Worm (Caenorhabditis elegans): ENCODE measurements around the gene rps-12.

The rps-12 gene

ce11 chrIII:5630350-5630749 lies 48.7 kb upstream of the rps-12 start:
- TF ChIP-seq egl-27 (tag; optimal IDR thresholded peaks at IDR 0.05) (no peak), nhr-11 (tag; optimal IDR thresholded peaks at IDR 0.05) (no peak), nhr-129 (tag; optimal IDR thresholded peaks at IDR 0.05) (peak; percentile 33), R02D3.7 (tag; optimal IDR thresholded peaks at IDR 0.05) (no peak)

- peak in 1 of 2 experiments; percentile 12 for TF ChIP-seq mdl-1 (tag; optimal IDR thresholded peaks at IDR 0.05)
- TF ChIP-seq fos-1 (tag; optimal IDR thresholded peaks at IDR 0.05), result no peak
- no peak for TF ChIP-seq nhr-23 (tag; optimal IDR thresholded peaks at IDR 0.05)
- no peak for TF ChIP-seq nhr-10 (tag; optimal IDR thresholded peaks at IDR 0.05)
- no peak for TF ChIP-seq peb-1 (tag; optimal IDR thresholded peaks at IDR 0.05)
- no peak for TF ChIP-seq ceh-16 (tag; optimal IDR thresholded peaks at IDR 0.05)
- no peak for TF ChIP-seq unc-39 (tag; optimal IDR thresholded peaks at IDR 0.05)
- TF ChIP-seq crh-2 (tag; optimal IDR thresholded peaks at IDR 0.05), result no peak
- TF ChIP-seq aly-2 (tag; optimal IDR thresholded peaks at IDR 0.05), result no peak
- peak; percentile 23 for TF ChIP-seq zag-1 (tag; optimal IDR thresholded peaks at IDR 0.05)
- TF ChIP-seq ztf-4 (tag; optimal IDR thresholded peaks at IDR 0.05), result peak; percentile 2
- TF ChIP-seq lsy-2 (tag; optimal IDR thresholded peaks at IDR 0.05), result peak in 1 of 2 experiments; percentile 10
- TF ChIP-seq dmd-4 (tag; optimal IDR thresholded peaks at IDR 0.05), result no peak
- no peak for TF ChIP-seq sma-3 (GFP tag; optimal IDR thresholded peaks at IDR 0.05)
- peak; percentile 1 for TF ChIP-seq nhr-129 (tag; optimal IDR thresholded peaks at IDR 0.05)
- peak; percentile 91 for TF ChIP-seq snpc-4 (tag; optimal IDR thresholded peaks at IDR 0.05)
- TF ChIP-seq nhr-77 (tag; optimal IDR thresholded peaks at IDR 0.05), result no peak
- TF ChIP-seq nhr-25 (tag; optimal IDR thresholded peaks at IDR 0.05), result no peak
- no peak for TF ChIP-seq skn-1 (tag; optimal IDR thresholded peaks at IDR 0.05)
- TF ChIP-seq F13H6.1 (tag; optimal IDR thresholded peaks at IDR 0.05), result no peak
- TF ChIP-seq mbf-1 (tag; optimal IDR thresholded peaks at IDR 0.05), result no peak
- no peak for TF ChIP-seq alr-1 (tag; optimal IDR thresholded peaks at IDR 0.05)
- no peak for TF ChIP-seq R02D3.7 (tag; optimal IDR thresholded peaks at IDR 0.05)
- no peak for TF ChIP-seq elt-3 (tag; optimal IDR thresholded peaks at IDR 0.05)
- TF ChIP-seq unc-55 (GFP tag; optimal IDR thresholded peaks at IDR 0.05), result peak; percentile 54
- TF ChIP-seq lin-11 (tag; optimal IDR thresholded peaks at IDR 0.05), result no peak
- no peak for TF ChIP-seq ztf-11 (tag; optimal IDR thresholded peaks at IDR 0.05)
- no peak for TF ChIP-seq ztf-1 (GFP tag; conservative IDR thresholded peaks at IDR 0.05)
- TF ChIP-seq nhr-12 (tag; optimal IDR thresholded peaks at IDR 0.05), result no peak
- TF ChIP-seq egl-27 (tag; optimal IDR thresholded peaks at IDR 0.05), result no peak
- TF ChIP-seq nhr-21 (tag; optimal IDR thresholded peaks at IDR 0.05), result no peak
- no peak for TF ChIP-seq nhr-237 (tag; optimal IDR thresholded peaks at IDR 0.05)
- peak; percentile 38 for TF ChIP-seq lin-13 (GFP tag; optimal IDR thresholded peaks at IDR 0.05)
- TF ChIP-seq mab-5 (tag; optimal IDR thresholded peaks at IDR 0.05), result no peak
- no peak for TF ChIP-seq nhr-11 (tag; optimal IDR thresholded peaks at IDR 0.05)
- TF ChIP-seq nhr-6 (tag; optimal IDR thresholded peaks at IDR 0.05), result no peak
- TF ChIP-seq lin-39 (tag; optimal IDR thresholded peaks at IDR 0.05), result no peak
- TF ChIP-seq sma-9 (GFP tag; optimal IDR thresholded peaks at IDR 0.05), result peak; percentile 57
- TF ChIP-seq sma-9 (tag; optimal IDR thresholded peaks at IDR 0.05), result no peak
- no peak for TF ChIP-seq sem-4 (tag; optimal IDR thresholded peaks at IDR 0.05)
- TF ChIP-seq ZK546.5 (tag; optimal IDR thresholded peaks at IDR 0.05), result no peak
- no peak for TF ChIP-seq ceh-82 (tag; optimal IDR thresholded peaks at IDR 0.05)
- TF ChIP-seq ama-1 (optimal IDR thresholded peaks at IDR 0.05), result no peak
- no peak for TF ChIP-seq gmeb-1 (tag; optimal IDR thresholded peaks at IDR 0.05)
- no peak for TF ChIP-seq elt-1 (tag; optimal IDR thresholded peaks at IDR 0.05)
- peak; percentile 47 for TF ChIP-seq C34F6.9 (tag; optimal IDR thresholded peaks at IDR 0.05)
- no peak for TF ChIP-seq unc-62 (GFP tag; optimal IDR thresholded peaks at IDR 0.05)
- TF ChIP-seq Y55F3AM.14 (GFP tag; optimal IDR thresholded peaks at IDR 0.05), result no peak
- TF ChIP-seq blmp-1 (tag; optimal IDR thresholded peaks at IDR 0.05; ENCODE audit: insufficient read depth), result no peak
These were observed 46.6 kb upstream of the rps-12 start for ce11 chrIII:5632426-5632976.
